Worm (Caenorhabditis elegans) whole organism, mixed stage, embryonic: ENCODE measurements around the gene bcf-1.

ENCODE experiments used
- ceh-83 ChIP-seq: fragments of 200-800 bp; sonication (Bioruptor generic); optimal IDR thresholded peaks from 2 replicates; lab custom pipeline; 2018; ENCODE audit warnings: mild to moderate bottlenecking, missing genetic modification characterization, missing compliant biosample characterization
- elt-3 ChIP-seq: fragments of 150-350 bp; optimal IDR thresholded peaks from 2 replicates; lab custom pipeline; 2014; ENCODE audit warnings: missing biosample characterization, missing genetic modification characterization
- unc-62 ChIP-seq: fragments of 150-350 bp; optimal IDR thresholded peaks from 2 replicates; lab custom pipeline; 2014; ENCODE audit warnings: missing biosample characterization, missing genetic modification reagents, missing genetic modification characterization

ce11 chrV:6400528-6400927, 8.1 kb downstream of the bcf-1 start:
- TF ChIP-seq unc-62: no peak
- no peak for TF ChIP-seq ceh-83 (GFP tag; lab: Kevin White, UChicago)
- no peak for TF ChIP-seq elt-3 (tag; lab: Kevin White, UChicago)
